Worm (Caenorhabditis elegans) whole organism, L3 larva: ENCODE results near the gene htz-1.

Experiments
- R02D3.7 ChIP-seq: fragments of 150-350 bp; optimal IDR thresholded peaks from 2 replicates; lab custom pipeline; 2014; ENCODE audit warnings: missing biosample characterization, missing genetic modification characterization
- ZK546.5 ChIP-seq: sonication (generic microtip); optimal IDR thresholded peaks from 2 replicates; lab custom pipeline; 2017; ENCODE audit warnings: missing biosample characterization, missing genetic modification characterization
- ama-1 ChIP-seq: fragments of 150-350 bp; optimal IDR thresholded peaks from 2 replicates; lab custom pipeline; 2018
- ceh-16 ChIP-seq: sonication (generic microtip); optimal IDR thresholded peaks from 2 replicates; lab custom pipeline; 2017; ENCODE audit warnings: missing biosample characterization, missing genetic modification characterization
- ceh-28 ChIP-seq: fragments of 150-350 bp; optimal IDR thresholded peaks from 2 replicates; lab custom pipeline; 2014; ENCODE audit warnings: missing biosample characterization, missing genetic modification reagents, missing genetic modification characterization
- ceh-82 ChIP-seq: fragments of 150-350 bp; optimal IDR thresholded peaks from 2 replicates; lab custom pipeline; 2014; ENCODE audit warnings: missing biosample characterization, missing genetic modification characterization
- ceh-9 ChIP-seq: sonication (generic microtip); optimal IDR thresholded peaks from 2 replicates; lab custom pipeline; 2018; ENCODE audit warnings: missing biosample characterization, missing genetic modification characterization
- egl-5 ChIP-seq: fragments of 150-350 bp; optimal IDR thresholded peaks from 2 replicates; lab custom pipeline; 2017; ENCODE audit warnings: missing biosample characterization, missing genetic modification reagents, missing genetic modification characterization, inconsistent platforms
- elt-1 ChIP-seq: fragments of 150-350 bp; optimal IDR thresholded peaks from 2 replicates; lab custom pipeline; 2014; ENCODE audit warnings: missing biosample characterization, missing genetic modification characterization
- elt-2 ChIP-seq: sonication (generic microtip); optimal IDR thresholded peaks from 2 replicates; lab custom pipeline; 2016; ENCODE audit warnings: missing genetic modification reagents, mild to moderate bottlenecking, missing genetic modification characterization, missing compliant biosample characterization
- eor-1 ChIP-seq, 2 experiments: fragments of 150-350 bp; optimal IDR thresholded peaks; 2 replicates each; lab custom pipeline; 2014 to 2018; ENCODE audit warnings: missing biosample characterization in 2 of 2, missing genetic modification characterization in 2 of 2
- fkh-10 ChIP-seq: sonication (generic microtip); optimal IDR thresholded peaks from 2 replicates; lab custom pipeline; 2017; ENCODE audit warnings: missing biosample characterization, missing genetic modification reagents, missing genetic modification characterization
- fkh-2 ChIP-seq: fragments of 150-350 bp; optimal IDR thresholded peaks from 2 replicates; lab custom pipeline; 2014; ENCODE audit warnings: missing biosample characterization, missing genetic modification reagents, missing genetic modification characterization
- fos-1 ChIP-seq: fragments of 150-350 bp; optimal IDR thresholded peaks from 2 replicates; lab custom pipeline; 2014; ENCODE audit warnings: missing biosample characterization, missing genetic modification characterization
- hmg-11 ChIP-seq: sonication (generic microtip); optimal IDR thresholded peaks from 2 replicates; lab custom pipeline; 2016; ENCODE audit warnings: missing genetic modification characterization, missing compliant biosample characterization
- jun-1 ChIP-seq: fragments of 150-350 bp; optimal IDR thresholded peaks from 2 replicates; lab custom pipeline; 2014; ENCODE audit warnings: missing biosample characterization, missing genetic modification reagents, missing genetic modification characterization
- lin-15B ChIP-seq: fragments of 150-350 bp; optimal IDR thresholded peaks from 2 replicates; lab custom pipeline; 2014; ENCODE audit warnings: missing biosample characterization, missing genetic modification characterization
- lin-39 ChIP-seq: fragments of 150-350 bp; optimal IDR thresholded peaks from 2 replicates; lab custom pipeline; 2018; ENCODE audit warnings: missing biosample characterization, missing genetic modification reagents, missing genetic modification characterization
- lsy-12 ChIP-seq: sonication (generic microtip); optimal IDR thresholded peaks from 2 replicates; lab custom pipeline; 2016; ENCODE audit warnings: mild to moderate bottlenecking, missing genetic modification characterization, missing compliant biosample characterization
- mdl-1 ChIP-seq: fragments of 150-350 bp; optimal IDR thresholded peaks from 2 replicates; lab custom pipeline; 2014; ENCODE audit warnings: missing biosample characterization, missing genetic modification characterization
- nhr-23 ChIP-seq: fragments of 150-350 bp; optimal IDR thresholded peaks from 2 replicates; lab custom pipeline; 2014; ENCODE audit warnings: missing biosample characterization, missing genetic modification reagents, missing genetic modification characterization
- nhr-25 ChIP-seq: sonication (generic microtip); optimal IDR thresholded peaks from 2 replicates; lab custom pipeline; 2017; ENCODE audit warnings: missing biosample characterization, missing genetic modification characterization
- nhr-43 ChIP-seq: sonication (generic microtip); optimal IDR thresholded peaks from 2 replicates; lab custom pipeline; 2016; ENCODE audit warnings: mild to moderate bottlenecking, missing genetic modification characterization, missing compliant biosample characterization; ENCODE audit not compliant: poor library complexity, severe bottlenecking
- nhr-76 ChIP-seq: fragments of 150-350 bp; sonication (generic microtip); optimal IDR thresholded peaks from 5 replicates; lab custom pipeline; 2014; ENCODE audit warnings: missing biosample characterization, missing genetic modification characterization
- pha-4 ChIP-seq: fragments of 150-350 bp; optimal IDR thresholded peaks from 2 replicates; lab custom pipeline; 2014; ENCODE audit warnings: missing biosample characterization, missing genetic modification reagents, missing genetic modification characterization
- pqm-1 ChIP-seq: fragments of 150-350 bp; optimal IDR thresholded peaks from 2 replicates; lab custom pipeline; 2017; ENCODE audit warnings: missing biosample characterization, missing genetic modification characterization, inconsistent platforms
- sea-2 ChIP-seq: fragments of 150-350 bp; sonication (generic microtip); optimal IDR thresholded peaks from 4 replicates; lab custom pipeline; 2014; ENCODE audit warnings: missing biosample characterization, missing genetic modification reagents, missing genetic modification characterization
- skn-1 ChIP-seq: fragments of 150-350 bp; optimal IDR thresholded peaks from 2 replicates; lab custom pipeline; 2014; ENCODE audit warnings: missing biosample characterization, missing genetic modification characterization
- tbx-2 ChIP-seq: sonication (generic microtip); optimal IDR thresholded peaks from 2 replicates; lab custom pipeline; 2016; ENCODE audit warnings: mild to moderate bottlenecking, missing genetic modification characterization, missing compliant biosample characterization
- unc-39 ChIP-seq: sonication (generic microtip); optimal IDR thresholded peaks from 4 replicates; lab custom pipeline; 2017; ENCODE audit warnings: missing biosample characterization, missing genetic modification characterization
- unc-62 ChIP-seq: fragments of 150-350 bp; sonication (generic microtip); optimal IDR thresholded peaks from 4 replicates; lab custom pipeline; 2014; ENCODE audit warnings: missing biosample characterization, missing genetic modification reagents, missing genetic modification characterization
- zag-1 ChIP-seq: fragments of 150-350 bp; optimal IDR thresholded peaks from 2 replicates; lab custom pipeline; 2014; ENCODE audit warnings: missing biosample characterization, missing genetic modification characterization
- ztf-11 ChIP-seq: fragments of 150-350 bp; optimal IDR thresholded peaks from 2 replicates; lab custom pipeline; 2014; ENCODE audit warnings: missing biosample characterization, missing genetic modification characterization
- ztf-4 ChIP-seq: fragments of 150-350 bp; optimal IDR thresholded peaks from 2 replicates; lab custom pipeline; 2014; ENCODE audit warnings: missing biosample characterization, missing genetic modification characterization

htz-1 gene

ce11 chrIV:4447284-4447366, 1.1 kb downstream of the htz-1 start, which contains the start of gene chat-1:
chat-1 (plus strand) TSS chrIV:4447331.
- no peak for TF ChIP-seq ceh-28 (tag; lab: Kevin White, UChicago)
- TF ChIP-seq fkh-10 (GFP tag; lab: Kevin White, UChicago) = no peak
- no peak for TF ChIP-seq lsy-12
- TF ChIP-seq R02D3.7 = no peak
- no peak for TF ChIP-seq ceh-82 (tag; lab: Kevin White, UChicago)
- TF ChIP-seq tbx-2 (tag; lab: Kevin White, UChicago) = no peak
- no peak for TF ChIP-seq unc-62 (GFP tag; lab: Kevin White, UChicago)
- TF ChIP-seq hmg-11 = no peak

DNA sequence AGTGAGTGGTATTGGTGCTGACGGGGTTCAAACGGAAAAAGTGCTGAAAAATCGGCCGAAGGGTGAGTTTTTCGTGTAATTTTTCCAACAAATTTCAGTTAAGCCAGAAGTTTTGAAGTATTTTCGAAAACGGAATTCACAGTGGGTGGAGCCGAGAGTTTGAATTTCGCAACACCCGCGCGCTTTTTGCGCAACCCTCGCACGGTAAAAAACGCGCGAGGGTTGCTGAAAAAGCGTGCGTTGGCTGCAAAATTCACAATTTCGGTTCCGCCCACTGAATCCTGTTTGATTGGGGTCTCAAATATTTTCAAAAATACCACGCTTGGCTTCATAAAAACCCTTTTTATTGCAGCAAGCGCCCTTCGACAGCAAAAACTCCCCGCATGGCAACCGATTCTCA, 1.4 kb downstream of the htz-1 start:
- TF ChIP-seq ZK546.5 (tag; lab: Kevin White, UChicago) (no peak), fkh-10 (GFP tag; lab: Kevin White, UChicago) (no peak), sea-2 (GFP tag; lab: Kevin White, UChicago) (no peak), zag-1 (tag; lab: Kevin White, UChicago) (no peak), mdl-1 (tag; lab: Kevin White, UChicago) (no peak), nhr-25 (tag; lab: Kevin White, UChicago) (no peak), pha-4 (tag; lab: Kevin White, UChicago) (no peak), R02D3.7 (no peak), jun-1 (tag; lab: Kevin White, UChicago) (no peak), fos-1 (tag; lab: Kevin White, UChicago) (no peak)

DNA sequence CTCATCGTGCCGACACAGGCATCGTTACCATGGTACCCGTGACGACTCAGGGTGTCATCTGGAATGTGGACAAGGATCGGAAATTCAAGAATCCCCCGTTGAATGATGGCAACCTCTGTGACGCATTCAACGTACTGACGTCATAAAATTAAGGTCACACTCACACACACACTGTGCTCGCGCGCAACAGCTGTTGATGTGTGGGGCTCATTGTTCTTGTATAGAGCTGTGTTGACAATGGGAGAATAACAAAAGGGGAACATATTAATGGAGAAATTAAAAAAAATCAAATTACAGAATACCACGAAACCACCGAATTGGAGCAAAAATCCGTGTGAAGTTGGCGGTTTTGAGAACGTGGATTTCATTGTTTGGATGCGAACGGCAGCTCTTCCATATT, 2.3 kb downstream of the htz-1 start:
- TF ChIP-seq pha-4 (tag; lab: Kevin White, UChicago) (peak; percentile 8), ceh-9 (no peak)

ce11 chrIV:4449439-4449838, 3.4 kb downstream of the htz-1 start, which contains the start of gene R08C7.12:
R08C7.12 (plus strand) TSS chrIV:4449739.
- no peak for TF ChIP-seq ztf-11 (tag; lab: Kevin White, UChicago)
- TF ChIP-seq ceh-82 (tag; lab: Kevin White, UChicago) = no peak
- no peak for TF ChIP-seq ceh-16 (tag; lab: Kevin White, UChicago)
- TF ChIP-seq fos-1 (tag; lab: Kevin White, UChicago) = no peak
- TF ChIP-seq nhr-25 (tag; lab: Kevin White, UChicago) = no peak
- no peak for TF ChIP-seq tbx-2 (tag; lab: Kevin White, UChicago)
- no peak for TF ChIP-seq fkh-10 (GFP tag; lab: Kevin White, UChicago)
- TF ChIP-seq pha-4 (tag; lab: Kevin White, UChicago) = no peak
- TF ChIP-seq unc-39 (tag; lab: Kevin White, UChicago) = no peak
- no peak for TF ChIP-seq ztf-4 (tag; lab: Kevin White, UChicago)
- TF ChIP-seq egl-5 (tag; lab: Kevin White, UChicago) = no peak
- TF ChIP-seq mdl-1 (tag; lab: Kevin White, UChicago) = no peak
- TF ChIP-seq elt-1 (tag; lab: Kevin White, UChicago) = no peak
- no peak for TF ChIP-seq elt-2 (tag; lab: Kevin White, UChicago)
- TF ChIP-seq fkh-2 (tag; lab: Kevin White, UChicago) = no peak
- no peak for TF ChIP-seq ceh-28 (tag; lab: Kevin White, UChicago)
- TF ChIP-seq skn-1 (tag; lab: Kevin White, UChicago) = no peak
- TF ChIP-seq pqm-1 = no peak
- no peak for TF ChIP-seq eor-1 (tag; optimal IDR thresholded peaks at IDR 0.05; lab: Kevin White, UChicago)
- TF ChIP-seq, all 47 proteins: peak for 0

DNA sequence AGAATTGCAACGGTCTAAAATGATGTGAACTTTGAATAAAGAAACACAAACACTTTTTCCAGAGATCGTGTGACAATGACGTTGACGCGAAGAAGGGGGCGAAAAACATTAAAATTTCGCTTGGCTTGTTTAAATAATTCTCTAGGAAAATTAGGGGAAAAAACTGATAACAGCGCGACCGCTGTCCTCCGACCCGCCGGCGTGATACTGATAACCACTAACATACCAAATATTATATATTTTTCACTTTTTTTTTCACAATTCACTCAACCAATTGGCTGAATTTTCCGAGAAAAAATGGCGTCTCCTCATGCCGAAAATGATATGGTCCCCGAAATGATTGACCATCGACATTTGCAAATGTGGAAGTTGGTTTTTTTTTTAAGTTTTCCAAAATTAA, 3.8 kb downstream of the htz-1 start:
- TF ChIP-seq elt-2 (tag; lab: Kevin White, UChicago) (peak; percentile 86), ama-1 (lab: Kevin White, UChicago) (peak; percentile 13), nhr-43 (tag; lab: Kevin White, UChicago) (peak; percentile 57), pqm-1 (peak; percentile 88), pha-4 (tag; lab: Kevin White, UChicago) (peak; percentile 38), jun-1 (tag; lab: Kevin White, UChicago) (no peak), nhr-23 (peak; percentile 5), lin-15B (no peak), hmg-11 (no peak), lin-39 (tag; lab: Kevin White, UChicago) (no peak)

ce11 chrIV:4451576-4451975, 5.6 kb downstream of the htz-1 start, which contains the start of gene R08C7.1:
R08C7.1 (plus strand) TSS chrIV:4451876.
- no peak for TF ChIP-seq fkh-10 (GFP tag; lab: Kevin White, UChicago)
- TF ChIP-seq fos-1 (tag; lab: Kevin White, UChicago) = no peak
- TF ChIP-seq unc-62 (GFP tag; lab: Kevin White, UChicago) = no peak
- no peak for TF ChIP-seq nhr-76 (tag; lab: Kevin White, UChicago)
- TF ChIP-seq nhr-23 = peak; percentile 6
- TF ChIP-seq ama-1 (lab: Kevin White, UChicago) = no peak
